Worm (Caenorhabditis elegans) whole organism, young adult: ENCODE data around the gene bed-3.
A peak's percentile ranks its signal among the peaks of the same experiment; 100 is the strongest.

Experiments used
- B0019.2 ChIP-seq: fragments of 200-800 bp; sonication (Bioruptor generic); conservative IDR thresholded peaks from 2 replicates; pipeline ENCODE4 v1.3.6; 2022; ENCODE audit warnings: missing genetic modification reagents, missing genetic modification characterization, missing compliant biosample characterization
- B0261.1 ChIP-seq: sonication (generic microtip); optimal IDR thresholded peaks from 2 replicates; lab custom pipeline; 2016; ENCODE audit warnings: mild to moderate bottlenecking, missing genetic modification characterization, moderate library complexity, missing compliant biosample characterization
- C17E4.6 ChIP-seq: fragments of 200-800 bp; sonication (Bioruptor generic); IDR thresholded peaks from 2 replicates; pipeline ENCODE4 v1.3.6; 2022; ENCODE audit warnings: missing genetic modification reagents, missing genetic modification characterization, missing compliant biosample characterization
- D2030.7 ChIP-seq: fragments of 200-800 bp; sonication (Bioruptor generic); IDR thresholded peaks from 2 replicates; pipeline ENCODE4 v1.3.6; 2022; ENCODE audit warnings: missing genetic modification reagents, missing genetic modification characterization, missing compliant biosample characterization
- F33H1.4 ChIP-seq: fragments of 200-800 bp; sonication (Bioruptor generic); IDR thresholded peaks from 2 replicates; pipeline ENCODE4 v1.3.6; 2022; ENCODE audit warnings: missing genetic modification reagents, missing genetic modification characterization, missing compliant biosample characterization
- F39B2.1 ChIP-seq: fragments of 200-800 bp; sonication (Bioruptor generic); IDR thresholded peaks from 2 replicates; pipeline ENCODE4 v1.3.6; 2022; ENCODE audit warnings: missing genetic modification reagents, missing genetic modification characterization, missing compliant biosample characterization
- F55B11.4 ChIP-seq: sonication (generic microtip); optimal IDR thresholded peaks from 2 replicates; lab custom pipeline; 2016; ENCODE audit warnings: missing compliant biosample characterization, missing genetic modification characterization, borderline replicate concordance; ENCODE audit not compliant: insufficient read depth
- F57A8.1 ChIP-seq: fragments of 200-800 bp; sonication (Bioruptor generic); optimal IDR thresholded peaks from 2 replicates; lab custom pipeline; 2018; ENCODE audit warnings: mild to moderate bottlenecking, missing genetic modification characterization, moderate library complexity, missing compliant biosample characterization
- F57C9.4 ChIP-seq: sonication (generic microtip); optimal IDR thresholded peaks from 2 replicates; lab custom pipeline; 2017; ENCODE audit warnings: mild to moderate bottlenecking, missing genetic modification characterization, missing compliant biosample characterization
- K12H6.12 ChIP-seq: fragments of 200-800 bp; sonication (Bioruptor generic); optimal IDR thresholded peaks from 2 replicates; lab custom pipeline; 2018; ENCODE audit warnings: mild to moderate bottlenecking, missing genetic modification characterization, missing compliant biosample characterization
- T26A5.8 ChIP-seq: sonication (generic microtip); optimal IDR thresholded peaks from 2 replicates; lab custom pipeline; 2016; ENCODE audit warnings: missing genetic modification characterization, missing compliant biosample characterization
- Y53F4B.3 ChIP-seq: fragments of 200-800 bp; sonication (Bioruptor generic); IDR thresholded peaks from 2 replicates; pipeline ENCODE4 v1.3.6; 2022; ENCODE audit warnings: missing genetic modification reagents, missing genetic modification characterization, missing compliant biosample characterization
- Y95B8A.8 ChIP-seq: fragments of 200-800 bp; sonication (Bioruptor generic); IDR thresholded peaks from 2 replicates; pipeline ENCODE4 v1.3.6; 2022; ENCODE audit warnings: missing genetic modification reagents, missing genetic modification characterization, missing compliant biosample characterization
- akir-1 ChIP-seq: fragments of 200-800 bp; sonication (Bioruptor generic); optimal IDR thresholded peaks from 2 replicates; lab custom pipeline; 2018; ENCODE audit warnings: mild to moderate bottlenecking, missing genetic modification characterization, moderate library complexity, missing compliant biosample characterization
- ama-1 ChIP-seq, 3 experiments: fragments of 150-350 bp in 1 of 3; sonication (generic microtip) in 2 of 3; optimal IDR thresholded peaks; 2 replicates each; lab custom pipeline; 2014 to 2018; ENCODE audit warnings: missing biosample characterization in 2 of 3, missing genetic modification characterization in 2 of 3, missing genetic modification reagents in 2 of 3
- aptf-3 ChIP-seq: fragments of 200-800 bp; sonication (Bioruptor generic); IDR thresholded peaks from 2 replicates; pipeline ENCODE4 v1.3.6; 2022; ENCODE audit warnings: missing genetic modification characterization, missing compliant biosample characterization
- bed-1 ChIP-seq: fragments of 200-800 bp; sonication (Bioruptor generic); IDR thresholded peaks from 2 replicates; pipeline ENCODE4 v1.3.6; 2022; ENCODE audit warnings: missing genetic modification reagents, missing genetic modification characterization, missing compliant biosample characterization
- bed-2 ChIP-seq: fragments of 200-800 bp; sonication (Bioruptor generic); IDR thresholded peaks from 2 replicates; pipeline ENCODE4 v1.3.6; 2022; ENCODE audit warnings: missing genetic modification reagents, missing genetic modification characterization, missing compliant biosample characterization
- cebp-2 ChIP-seq: fragments of 200-800 bp; sonication (Bioruptor generic); IDR thresholded peaks from 2 replicates; pipeline ENCODE4 v1.3.6; 2022; ENCODE audit warnings: missing genetic modification characterization, missing compliant biosample characterization
- ceh-100 ChIP-seq: fragments of 200-800 bp; sonication (Bioruptor generic); IDR thresholded peaks from 2 replicates; pipeline ENCODE4 v1.3.6; 2022; ENCODE audit warnings: missing genetic modification reagents, missing genetic modification characterization, missing compliant biosample characterization
- ceh-91 ChIP-seq: fragments of 200-800 bp; sonication (Bioruptor generic); IDR thresholded peaks from 2 replicates; pipeline ENCODE4 v1.3.6; 2022; ENCODE audit warnings: missing genetic modification reagents, missing genetic modification characterization, missing compliant biosample characterization
- dox-1 ChIP-seq: fragments of 200-800 bp; sonication (Bioruptor generic); IDR thresholded peaks from 2 replicates; pipeline ENCODE4 v1.3.6; 2022; ENCODE audit warnings: missing genetic modification reagents, missing genetic modification characterization, missing compliant biosample characterization
- dpff-1 ChIP-seq: sonication (generic microtip); optimal IDR thresholded peaks from 2 replicates; lab custom pipeline; 2017; ENCODE audit warnings: mild to moderate bottlenecking, missing genetic modification characterization, missing compliant biosample characterization
- efl-1 ChIP-seq: fragments of 150-350 bp; optimal IDR thresholded peaks from 2 replicates; lab custom pipeline; 2014; ENCODE audit warnings: missing biosample characterization, missing genetic modification reagents, missing genetic modification characterization
- egl-18 ChIP-seq: fragments of 200-800 bp; sonication (Bioruptor generic); IDR thresholded peaks from 2 replicates; pipeline ENCODE4 v1.3.6; 2022; ENCODE audit warnings: missing genetic modification reagents, missing genetic modification characterization, missing compliant biosample characterization
- egl-44 ChIP-seq: fragments of 200-800 bp; sonication (Bioruptor generic); IDR thresholded peaks from 2 replicates; pipeline ENCODE4 v1.3.6; 2022; ENCODE audit warnings: missing genetic modification reagents, missing genetic modification characterization, missing compliant biosample characterization
- gei-17 ChIP-seq: fragments of 200-800 bp; sonication (Bioruptor generic); optimal IDR thresholded peaks from 2 replicates; lab custom pipeline; 2018; ENCODE audit warnings: mild to moderate bottlenecking, missing genetic modification characterization, missing compliant biosample characterization
- hmg-1.2 ChIP-seq: fragments of 200-800 bp; sonication (Bioruptor generic); IDR thresholded peaks from 2 replicates; pipeline ENCODE4 v1.3.6; 2022; ENCODE audit warnings: missing genetic modification reagents, missing genetic modification characterization, missing compliant biosample characterization
- let-526 ChIP-seq: fragments of 200-800 bp; sonication (Bioruptor generic); IDR thresholded peaks from 2 replicates; pipeline ENCODE4 v1.3.6; 2022; ENCODE audit warnings: missing genetic modification reagents, missing genetic modification characterization, missing compliant biosample characterization
- let-607 ChIP-seq, 2 experiments: fragments of 200-800 bp in 1 of 2; sonication (Bioruptor generic) in 1 of 2; sonication (generic microtip) in 1 of 2; optimal IDR thresholded peaks; 2 replicates each; lab custom pipeline; 2016 to 2018; ENCODE audit warnings: mild to moderate bottlenecking in 2 of 2, missing compliant biosample characterization in 2 of 2, missing genetic modification characterization in 2 of 2, moderate library complexity in 2 of 2, missing genotype in 1 of 2
- lin-35 ChIP-seq, 3 experiments: fragments of 150-350 bp in 2 of 3; sonication (generic microtip) in 1 of 3; optimal IDR thresholded peaks; 2 replicates each; lab custom pipeline; 2014 to 2018; ENCODE audit warnings: missing biosample characterization in 3 of 3, missing genetic modification characterization in 3 of 3, missing genetic modification reagents in 3 of 3
- lir-1 ChIP-seq: fragments of 200-800 bp; sonication (Bioruptor generic); conservative IDR thresholded peaks from 2 replicates; pipeline ENCODE4 v1.3.6; 2022; ENCODE audit warnings: missing genetic modification reagents, missing genetic modification characterization, missing compliant biosample characterization
- lsy-27 ChIP-seq: sonication (generic microtip); optimal IDR thresholded peaks from 2 replicates; lab custom pipeline; 2017; ENCODE audit warnings: missing genetic modification characterization, mild to moderate bottlenecking, missing compliant biosample characterization, antibody characterized with exemption, missing genotype, borderline replicate concordance; ENCODE audit not compliant: insufficient read depth
- madf-10 ChIP-seq: sonication (generic microtip); optimal IDR thresholded peaks from 2 replicates; lab custom pipeline; 2016; ENCODE audit warnings: mild to moderate bottlenecking, missing genetic modification characterization, missing compliant biosample characterization
- madf-8 ChIP-seq: fragments of 200-800 bp; sonication (Bioruptor generic); conservative IDR thresholded peaks from 2 replicates; pipeline ENCODE4 v1.3.6; 2022; ENCODE audit warnings: missing genetic modification reagents, missing genetic modification characterization, missing compliant biosample characterization
- mcd-1 ChIP-seq: fragments of 200-800 bp; sonication (Bioruptor generic); IDR thresholded peaks from 2 replicates; pipeline ENCODE4 v1.3.6; 2022; ENCODE audit warnings: missing genetic modification reagents, missing genetic modification characterization, missing compliant biosample characterization
- mel-28 ChIP-seq: sonication (generic microtip); optimal IDR thresholded peaks from 2 replicates; lab custom pipeline; 2016; ENCODE audit warnings: borderline replicate concordance, mild to moderate bottlenecking, missing genetic modification characterization, missing compliant biosample characterization
- mxl-1 ChIP-seq: sonication (generic microtip); optimal IDR thresholded peaks from 2 replicates; lab custom pipeline; 2016; ENCODE audit warnings: missing genetic modification characterization, missing compliant biosample characterization
- nfya-2 ChIP-seq: fragments of 200-800 bp; sonication (Bioruptor generic); IDR thresholded peaks from 2 replicates; pipeline ENCODE4 v1.3.6; 2022; ENCODE audit warnings: missing genetic modification reagents, missing genetic modification characterization, missing compliant biosample characterization
- nhr-80 ChIP-seq: sonication (generic microtip); optimal IDR thresholded peaks from 2 replicates; lab custom pipeline; 2016; ENCODE audit warnings: missing genetic modification characterization, missing compliant biosample characterization
- pbrm-1 ChIP-seq: fragments of 200-800 bp; sonication (Bioruptor generic); IDR thresholded peaks from 2 replicates; pipeline ENCODE4 v1.3.6; 2022; ENCODE audit warnings: missing genetic modification reagents, missing genetic modification characterization, missing compliant biosample characterization
- rec-8 ChIP-seq, 2 experiments: sonication (generic microtip); optimal IDR thresholded peaks; 2 replicates each; lab custom pipeline; 2016; ENCODE audit warnings: mild to moderate bottlenecking in 2 of 2, missing genetic modification characterization in 2 of 2, missing genetic modification reagents in 2 of 2, missing genotype in 2 of 2, missing biosample characterization in 1 of 2, missing compliant biosample characterization in 1 of 2, moderate library complexity in 1 of 2
- repo-1 ChIP-seq: sonication (generic microtip); optimal IDR thresholded peaks from 2 replicates; lab custom pipeline; 2017; ENCODE audit warnings: mild to moderate bottlenecking, missing genetic modification characterization, missing compliant biosample characterization
- sdz-38 ChIP-seq: sonication (generic microtip); optimal IDR thresholded peaks from 2 replicates; lab custom pipeline; 2016; ENCODE audit warnings: missing genotype, missing genetic modification characterization, missing compliant biosample characterization
- tlf-1 ChIP-seq: fragments of 200-800 bp; sonication (Bioruptor generic); optimal IDR thresholded peaks from 2 replicates; lab custom pipeline; 2018; ENCODE audit warnings: mild to moderate bottlenecking, missing genetic modification characterization, missing compliant biosample characterization
- ztf-18 ChIP-seq: sonication (generic microtip); optimal IDR thresholded peaks from 2 replicates; lab custom pipeline; 2016; ENCODE audit warnings: missing genotype, mild to moderate bottlenecking, missing genetic modification characterization, missing compliant biosample characterization
- ztf-25 ChIP-seq: fragments of 200-800 bp; sonication (Bioruptor generic); IDR thresholded peaks from 2 replicates; pipeline ENCODE4 v1.3.6; 2022; ENCODE audit warnings: missing genetic modification reagents, missing genetic modification characterization, missing compliant biosample characterization
- ztf-28 ChIP-seq: fragments of 200-800 bp; sonication (Bioruptor generic); IDR thresholded peaks from 2 replicates; pipeline ENCODE4 v1.3.6; 2022; ENCODE audit warnings: missing genetic modification reagents, missing genetic modification characterization, missing compliant biosample characterization
- ztf-3 ChIP-seq: fragments of 200-800 bp; sonication (Bioruptor generic); optimal IDR thresholded peaks from 2 replicates; lab custom pipeline; 2018; ENCODE audit warnings: mild to moderate bottlenecking, missing genetic modification characterization, missing compliant biosample characterization

bed-3 gene

ce11 chrIV:9867915-9868314 is 48.4 kb upstream of the bed-3 start (continued):
- TF ChIP-seq ztf-3 (GFP tag; lab: Kevin White, UChicago), result no peak
- TF ChIP-seq dpff-1 (tag; lab: Kevin White, UChicago), result no peak
- no peak for TF ChIP-seq tlf-1 (GFP tag; lab: Kevin White, UChicago)
- TF ChIP-seq madf-10 (tag; lab: Kevin White, UChicago), result no peak
- TF ChIP-seq cebp-2 (GFP tag; lab: Robert Waterston, UW), result no peak
- no peak for TF ChIP-seq B0261.1 (tag; lab: Kevin White, UChicago)
- TF ChIP-seq Y95B8A.8 (GFP tag; lab: Robert Waterston, UW), result no peak
- no peak for TF ChIP-seq nfya-2 (GFP tag; lab: Robert Waterston, UW)
- no peak for TF ChIP-seq ama-1 (optimal IDR thresholded peaks at IDR 0.05; lab: Kevin White, UChicago)
- no peak for TF ChIP-seq ama-1 (GFP tag; optimal IDR thresholded peaks at IDR 0.05; lab: Kevin White, UChicago)
- TF ChIP-seq ceh-100 (GFP tag; lab: Robert Waterston, UW), result no peak
- no peak for TF ChIP-seq hmg-1.2 (GFP tag; lab: Robert Waterston, UW)
- no peak for TF ChIP-seq lir-1
- TF ChIP-seq madf-8 (GFP tag; lab: Robert Waterston, UW), result no peak
- TF ChIP-seq F57A8.1 (GFP tag; lab: Kevin White, UChicago), result no peak
- no peak for TF ChIP-seq F55B11.4
- no peak for TF ChIP-seq ceh-91 (GFP tag; lab: Robert Waterston, UW)
- no peak for TF ChIP-seq mcd-1
- TF ChIP-seq lin-35 (GFP tag; optimal IDR thresholded peaks at IDR 0.05; lab: Kevin White, UChicago), result no peak
- TF ChIP-seq rec-8 (tag; optimal IDR thresholded peaks at IDR 0.05; lab: Kevin White, UChicago), result no peak
- no peak for TF ChIP-seq B0019.2 (GFP tag; lab: Robert Waterston, UW)
- TF ChIP-seq ztf-28 (GFP tag; lab: Robert Waterston, UW), result no peak
- no peak for TF ChIP-seq akir-1
- TF ChIP-seq nhr-80 (tag; lab: Kevin White, UChicago), result peak; percentile 3
- TF ChIP-seq ztf-25 (GFP tag; lab: Robert Waterston, UW), result no peak
- TF ChIP-seq F33H1.4 (GFP tag; lab: Robert Waterston, UW), result no peak
- TF ChIP-seq efl-1 (GFP tag; lab: Kevin White, UChicago), result no peak
- no peak for TF ChIP-seq C17E4.6 (GFP tag; lab: Robert Waterston, UW)
- TF ChIP-seq bed-2 (GFP tag; lab: Robert Waterston, UW), result no peak
- no peak for TF ChIP-seq repo-1
- no peak for TF ChIP-seq aptf-3 (GFP tag; lab: Robert Waterston, UW)
- TF ChIP-seq D2030.7, result no peak
- no peak for TF ChIP-seq Y53F4B.3 (GFP tag; lab: Robert Waterston, UW)
- no peak for TF ChIP-seq F57C9.4
- TF ChIP-seq sdz-38 (tag; lab: Kevin White, UChicago), result no peak
- no peak for TF ChIP-seq bed-1 (GFP tag; lab: Robert Waterston, UW)
- TF ChIP-seq ztf-18, result no peak
- peak in 1 of 2 experiments; percentile 8 for TF ChIP-seq let-607 (tag; optimal IDR thresholded peaks at IDR 0.05; lab: Kevin White, UChicago)
- no peak for TF ChIP-seq F39B2.1 (GFP tag; lab: Robert Waterston, UW)
- TF ChIP-seq gei-17, result no peak
- TF ChIP-seq pbrm-1, result no peak
- TF ChIP-seq K12H6.12 (tag; lab: Kevin White, UChicago), result no peak
- no peak for TF ChIP-seq lsy-27 (tag; lab: Kevin White, UChicago)
- no peak for TF ChIP-seq dox-1 (GFP tag; lab: Robert Waterston, UW)
- TF ChIP-seq mxl-1 (tag; lab: Kevin White, UChicago), result no peak
- no peak for TF ChIP-seq egl-18
- no peak for TF ChIP-seq mel-28 (tag; lab: Kevin White, UChicago)
- no peak for TF ChIP-seq egl-44
- TF ChIP-seq let-526 (GFP tag; lab: Robert Waterston, UW), result no peak
- no peak for TF ChIP-seq T26A5.8 (tag; lab: Kevin White, UChicago)
